Worm (Caenorhabditis elegans): Measurements from ENCODE around the gene F25E5.16.

Gene F25E5.16

ce11 chrV:7480949-7481348 lies 42.9 kb downstream of the F25E5.16 start, which contains the start of gene C18B10.6:
Gene C18B10.6 (minus strand): TSS chrV:7481049.
- no peak for TF ChIP-seq nhr-20 (tag; optimal IDR thresholded peaks at IDR 0.05)
- no peak for TF ChIP-seq efl-1 (optimal IDR thresholded peaks at IDR 0.05)
- peak in 1 of 2 experiments; percentile 57 for TF ChIP-seq efl-1 (GFP tag; optimal IDR thresholded peaks at IDR 0.05 in 1 of 2)

- no peak for TF ChIP-seq unc-30 (tag; optimal IDR thresholded peaks at IDR 0.05)
- TF ChIP-seq nhr-28 (tag; optimal IDR thresholded peaks at IDR 0.05): no peak
- no peak for TF ChIP-seq lin-13 (GFP tag; optimal IDR thresholded peaks at IDR 0.05)
- TF ChIP-seq efl-1 (optimal IDR thresholded peaks at IDR 0.05): no peak
- TF ChIP-seq efl-1 (GFP tag; optimal IDR thresholded peaks at IDR 0.05 in 1 of 2): peak in 1 of 2 experiments; percentile 22
- no peak for TF ChIP-seq ceh-88 (GFP tag; IDR thresholded peaks at IDR 0.05)
- no peak for TF ChIP-seq nhr-47 (tag; optimal IDR thresholded peaks at IDR 0.05)
- TF ChIP-seq hlh-4 (tag; optimal IDR thresholded peaks at IDR 0.05): no peak
- no peak for TF ChIP-seq nhr-19 (GFP tag; conservative IDR thresholded peaks at IDR 0.05)
These were observed 46.9 kb downstream of the F25E5.16 start, which contains the start of gene srbc-8 for ce11 chrV:7485000-7485399. Gene srbc-8 (minus strand): TSS chrV:7485100.

ce11 chrV:7487518-7487917 lies 49.4 kb downstream of the F25E5.16 start, which contains the start of gene srbc-7:
Gene srbc-7 (minus strand): TSS chrV:7487618.
- TF ChIP-seq vab-15 (tag; optimal IDR thresholded peaks at IDR 0.05) (no peak), nhr-20 (tag; optimal IDR thresholded peaks at IDR 0.05) (no peak), elt-3 (tag; optimal IDR thresholded peaks at IDR 0.05) (no peak)
